Worm (Caenorhabditis elegans) whole organism, L1 larva: ENCODE data around the gene srh-219.

Experiments
- F16B12.6 ChIP-seq: fragments of 150-350 bp; optimal IDR thresholded peaks from 2 replicates; lab custom pipeline; 2014; ENCODE audit warnings: missing biosample characterization, missing genetic modification characterization
- ama-1 ChIP-seq: fragments of 150-350 bp; optimal IDR thresholded peaks from 2 replicates; lab custom pipeline; 2014
- blmp-1 ChIP-seq: fragments of 150-350 bp; optimal IDR thresholded peaks from 2 replicates; lab custom pipeline; 2014; ENCODE audit warnings: missing biosample characterization, missing genetic modification characterization
- ceh-63 ChIP-seq: fragments of 200-800 bp; sonication (Bioruptor generic); optimal IDR thresholded peaks from 2 replicates; lab custom pipeline; 2018; ENCODE audit warnings: mild to moderate bottlenecking, missing genetic modification characterization, missing compliant biosample characterization
- ceh-8 ChIP-seq: fragments of 200-800 bp; sonication (Bioruptor generic); optimal IDR thresholded peaks from 2 replicates; lab custom pipeline; 2018; ENCODE audit warnings: mild to moderate bottlenecking, missing genetic modification characterization, moderate library complexity, missing compliant biosample characterization
- ceh-88 ChIP-seq: fragments of 200-800 bp; sonication (Bioruptor generic); IDR thresholded peaks from 2 replicates; pipeline ENCODE4 v1.3.6; 2022; ENCODE audit warnings: missing genetic modification characterization, missing compliant biosample characterization
- ceh-90 ChIP-seq: sonication (generic microtip); optimal IDR thresholded peaks from 2 replicates; lab custom pipeline; 2016; ENCODE audit warnings: missing genetic modification characterization, missing compliant biosample characterization
- ces-1 ChIP-seq: fragments of 150-350 bp; optimal IDR thresholded peaks from 2 replicates; lab custom pipeline; 2014; ENCODE audit warnings: missing biosample characterization, missing genetic modification reagents, missing genetic modification characterization
- dpl-1 ChIP-seq, 3 experiments: fragments of 150-350 bp in 2 of 3; sonication (generic microtip) in 1 of 3; optimal IDR thresholded peaks; 2 replicates each; lab custom pipeline; 2014 to 2017; ENCODE audit warnings: missing biosample characterization in 3 of 3, missing genetic modification characterization in 3 of 3, missing genetic modification reagents in 3 of 3
- dsc-1 ChIP-seq: sonication (generic microtip); optimal IDR thresholded peaks from 2 replicates; lab custom pipeline; 2016; ENCODE audit warnings: mild to moderate bottlenecking, missing genetic modification characterization, missing compliant biosample characterization
- efl-1 ChIP-seq, 4 experiments: fragments of 150-350 bp; optimal IDR thresholded peaks in 3 of 4; peaks in 1 of 4; 1 replicate in 1 of 4; 2 replicates in 3 of 4; lab custom pipeline; 2014; ENCODE audit warnings: missing biosample characterization in 2 of 4, missing genetic modification characterization in 2 of 4, missing genetic modification reagents in 2 of 4
- egl-13 ChIP-seq: sonication (generic microtip); optimal IDR thresholded peaks from 2 replicates; lab custom pipeline; 2016; ENCODE audit warnings: missing genotype, missing genetic modification reagents, missing genetic modification characterization, missing compliant biosample characterization
- elt-2 ChIP-seq: sonication (generic microtip); optimal IDR thresholded peaks from 2 replicates; lab custom pipeline; 2016; ENCODE audit warnings: missing genetic modification characterization, mild to moderate bottlenecking, inconsistent platforms, missing compliant biosample characterization, missing genetic modification reagents
- elt-3 ChIP-seq, 6 experiments: fragments of 150-350 bp in 1 of 6; sonication (generic microtip); optimal IDR thresholded peaks; 2 replicates each; lab custom pipeline; 2017 to 2018; ENCODE audit warnings: missing biosample characterization in 6 of 6, missing genetic modification characterization in 6 of 6, inconsistent platforms in 1 of 6
- fkh-4 ChIP-seq: sonication (generic microtip); optimal IDR thresholded peaks from 2 replicates; lab custom pipeline; 2016; ENCODE audit warnings: missing compliant biosample characterization, missing genetic modification characterization, borderline replicate concordance
- fos-1 ChIP-seq: fragments of 150-350 bp; optimal IDR thresholded peaks from 2 replicates; lab custom pipeline; 2014; ENCODE audit warnings: missing biosample characterization, missing genetic modification characterization
- grh-1 ChIP-seq: fragments of 200-800 bp; sonication (Bioruptor generic); IDR thresholded peaks from 2 replicates; pipeline ENCODE4 v1.3.6; 2022; ENCODE audit warnings: missing genetic modification reagents, missing genetic modification characterization, missing compliant biosample characterization
- hlh-17 ChIP-seq: fragments of 200-800 bp; sonication (Bioruptor generic); optimal IDR thresholded peaks from 2 replicates; lab custom pipeline; 2018; ENCODE audit warnings: missing genetic modification characterization, mild to moderate bottlenecking, missing compliant biosample characterization, moderate library complexity, borderline replicate concordance
- lin-13 ChIP-seq: fragments of 150-350 bp; optimal IDR thresholded peaks from 2 replicates; lab custom pipeline; 2014; ENCODE audit warnings: missing biosample characterization, missing genetic modification reagents, missing genetic modification characterization
- lin-14 ChIP-seq: fragments of 200-800 bp; sonication (Bioruptor generic); optimal IDR thresholded peaks from 2 replicates; lab custom pipeline; 2018; ENCODE audit warnings: mild to moderate bottlenecking, missing genetic modification characterization, moderate library complexity, missing compliant biosample characterization
- lin-15B ChIP-seq: fragments of 150-350 bp; sonication (generic microtip); optimal IDR thresholded peaks from 3 replicates; lab custom pipeline; 2014; ENCODE audit warnings: missing biosample characterization, missing genetic modification characterization
- lin-35 ChIP-seq, 2 experiments: fragments of 150-350 bp; optimal IDR thresholded peaks; 2 replicates each; lab custom pipeline; 2014; ENCODE audit warnings: missing biosample characterization in 2 of 2, missing genetic modification characterization in 2 of 2, missing genetic modification reagents in 2 of 2
- lin-39 ChIP-seq: fragments of 150-350 bp; optimal IDR thresholded peaks from 2 replicates; lab custom pipeline; 2014; ENCODE audit warnings: missing biosample characterization, missing genetic modification reagents, missing genetic modification characterization
- mef-2 ChIP-seq: fragments of 150-350 bp; optimal IDR thresholded peaks from 2 replicates; lab custom pipeline; 2014; ENCODE audit warnings: missing biosample characterization, missing genetic modification characterization
- mep-1 ChIP-seq: fragments of 150-350 bp; optimal IDR thresholded peaks from 2 replicates; lab custom pipeline; 2014; ENCODE audit warnings: missing biosample characterization, missing genetic modification characterization
- nhr-19 ChIP-seq: fragments of 200-800 bp; sonication (Bioruptor generic); conservative IDR thresholded peaks from 2 replicates; pipeline ENCODE4 v1.3.6; 2022; ENCODE audit warnings: missing genetic modification characterization, missing compliant biosample characterization
- nhr-237 ChIP-seq: fragments of 150-350 bp; optimal IDR thresholded peaks from 2 replicates; lab custom pipeline; 2014; ENCODE audit warnings: missing biosample characterization, missing genetic modification characterization
- nhr-76 ChIP-seq: sonication (generic microtip); optimal IDR thresholded peaks from 2 replicates; lab custom pipeline; 2017; ENCODE audit warnings: missing biosample characterization, missing genetic modification characterization
- pqm-1 ChIP-seq: sonication (generic microtip); optimal IDR thresholded peaks from 3 replicates; lab custom pipeline; 2017; ENCODE audit warnings: missing biosample characterization, missing genetic modification characterization
- snpc-4 ChIP-seq: fragments of 150-350 bp; optimal IDR thresholded peaks from 2 replicates; lab custom pipeline; 2014; ENCODE audit warnings: missing biosample characterization, missing genetic modification characterization
- sox-4 ChIP-seq: sonication (generic microtip); optimal IDR thresholded peaks from 2 replicates; lab custom pipeline; 2016; ENCODE audit warnings: missing genetic modification characterization, missing compliant biosample characterization
- sup-37 ChIP-seq: fragments of 200-800 bp; sonication (Bioruptor generic); optimal IDR thresholded peaks from 2 replicates; lab custom pipeline; 2018; ENCODE audit warnings: mild to moderate bottlenecking, missing genetic modification characterization, missing compliant biosample characterization
- tbx-2 ChIP-seq: sonication (generic microtip); optimal IDR thresholded peaks from 2 replicates; lab custom pipeline; 2016; ENCODE audit warnings: missing genetic modification characterization, missing compliant biosample characterization
- tlp-1 ChIP-seq: fragments of 150-350 bp; optimal IDR thresholded peaks from 2 replicates; lab custom pipeline; 2014; ENCODE audit warnings: missing biosample characterization, missing genetic modification characterization
- unc-30 ChIP-seq: sonication (generic microtip); optimal IDR thresholded peaks from 2 replicates; lab custom pipeline; 2017; ENCODE audit warnings: missing biosample characterization, missing genetic modification characterization
- unc-62 ChIP-seq: fragments of 150-350 bp; optimal IDR thresholded peaks from 2 replicates; lab custom pipeline; 2014; ENCODE audit warnings: missing biosample characterization, missing genetic modification reagents, missing genetic modification characterization
- unc-86 ChIP-seq: sonication (generic microtip); optimal IDR thresholded peaks from 2 replicates; lab custom pipeline; 2016; ENCODE audit warnings: missing genetic modification characterization, missing compliant biosample characterization
- vab-15 ChIP-seq: sonication (generic microtip); optimal IDR thresholded peaks from 2 replicates; lab custom pipeline; 2017; ENCODE audit warnings: missing genotype, mild to moderate bottlenecking, missing genetic modification characterization, missing compliant biosample characterization
- xbp-1 ChIP-seq: sonication (generic microtip); optimal IDR thresholded peaks from 2 replicates; lab custom pipeline; 2016; ENCODE audit warnings: missing genetic modification characterization, missing compliant biosample characterization
- zag-1 ChIP-seq: fragments of 150-350 bp; optimal IDR thresholded peaks from 2 replicates; lab custom pipeline; 2014; ENCODE audit warnings: missing biosample characterization, missing genetic modification characterization
- ztf-4 ChIP-seq: fragments of 150-350 bp; optimal IDR thresholded peaks from 2 replicates; lab custom pipeline; 2014; ENCODE audit warnings: missing biosample characterization, missing genetic modification characterization

Gene srh-219

ce11 chrV:15483563-15483962 is 11.7 kb upstream of the srh-219 start (continued):
- no peak for TF ChIP-seq fkh-4 (tag; lab: Kevin White, UChicago)
- TF ChIP-seq dpl-1 (GFP tag; optimal IDR thresholded peaks at IDR 0.05; lab: Kevin White, UChicago), result no peak
- TF ChIP-seq tbx-2 (tag; lab: Kevin White, UChicago), result no peak
- no peak for TF ChIP-seq lin-15B (tag; lab: Kevin White, UChicago)
- no peak for TF ChIP-seq pqm-1
- peak; percentile 6 for TF ChIP-seq elt-2 (tag; lab: Kevin White, UChicago)
- peak; percentile 45 for TF ChIP-seq blmp-1 (tag; lab: Kevin White, UChicago)
- TF ChIP-seq ceh-88 (GFP tag; lab: Robert Waterston, UW), result no peak
- TF ChIP-seq ces-1 (GFP tag; lab: Kevin White, UChicago), result no peak
- no peak for TF ChIP-seq lin-13
- TF ChIP-seq elt-3 (tag; optimal IDR thresholded peaks at IDR 0.05; lab: Kevin White, UChicago), result peak in 1 of 6 experiments; percentile 9
- no peak for TF ChIP-seq zag-1 (tag; lab: Kevin White, UChicago)
- no peak for TF ChIP-seq ceh-8 (GFP tag; lab: Kevin White, UChicago)
- TF ChIP-seq nhr-76 (tag; lab: Kevin White, UChicago), result no peak
- no peak for TF ChIP-seq sox-4 (tag; lab: Kevin White, UChicago)
- no peak for TF ChIP-seq lin-39 (tag; lab: Kevin White, UChicago)
- peak; percentile 27; the same call in 1 of the 2 replicates for TF ChIP-seq nhr-19 (GFP tag; lab: Robert Waterston, UW)
- TF ChIP-seq mep-1 (tag; lab: Kevin White, UChicago), result peak; percentile 17
- TF ChIP-seq tlp-1 (tag; lab: Kevin White, UChicago), result no peak
- no peak for TF ChIP-seq ztf-4 (tag; lab: Kevin White, UChicago)
- TF ChIP-seq grh-1 (GFP tag; lab: Robert Waterston, UW), result no peak
- no peak for TF ChIP-seq ceh-90
- TF ChIP-seq F16B12.6, result no peak
- TF ChIP-seq lin-35 (GFP tag; optimal IDR thresholded peaks at IDR 0.05; lab: Kevin White, UChicago), result peak in 1 of 2 experiments; percentile 43
- TF ChIP-seq efl-1 (optimal IDR thresholded peaks at IDR 0.05; lab: Kevin White, UChicago), result no peak
- no peak for TF ChIP-seq efl-1 (GFP tag; optimal IDR thresholded peaks at IDR 0.05 in 1 of 2; lab: Kevin White, UChicago)

DNA sequence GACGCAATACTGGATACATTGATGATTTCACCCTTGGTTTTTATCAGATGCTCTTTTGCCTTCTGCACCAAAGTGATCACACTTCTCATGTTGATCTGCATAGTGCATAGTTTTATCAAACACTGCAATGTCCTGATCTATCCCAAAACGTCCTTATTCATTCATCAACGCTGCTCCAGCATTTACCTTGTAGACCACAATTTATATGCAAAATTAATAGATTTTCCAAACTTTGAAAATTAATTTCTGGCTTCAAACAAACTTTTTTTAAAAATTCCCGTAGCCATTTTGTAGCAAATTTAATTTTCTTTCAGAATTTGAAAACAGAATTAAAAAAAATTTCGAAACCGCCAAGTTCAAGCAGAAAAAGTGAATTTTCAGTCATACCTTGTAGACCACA is 10.7 kb upstream of the srh-219 start, which contains the start of gene C06B8.3:
Gene C06B8.3, minus strand, starts transcription at position 101 of the 400 bp plus-strand sequence.
- TF ChIP-seq xbp-1 (tag; lab: Kevin White, UChicago), result no peak
- TF ChIP-seq unc-30 (tag; lab: Kevin White, UChicago), result no peak
- TF ChIP-seq elt-3 (tag; optimal IDR thresholded peaks at IDR 0.05; lab: Kevin White, UChicago), result no peak
- TF ChIP-seq unc-86 (tag; lab: Kevin White, UChicago), result no peak
- no peak for TF ChIP-seq lin-14 (GFP tag; lab: Kevin White, UChicago)
- no peak for TF ChIP-seq tlp-1 (tag; lab: Kevin White, UChicago)
- TF ChIP-seq vab-15 (tag; lab: Kevin White, UChicago), result no peak
- TF ChIP-seq fos-1 (tag; lab: Kevin White, UChicago), result no peak

DNA sequence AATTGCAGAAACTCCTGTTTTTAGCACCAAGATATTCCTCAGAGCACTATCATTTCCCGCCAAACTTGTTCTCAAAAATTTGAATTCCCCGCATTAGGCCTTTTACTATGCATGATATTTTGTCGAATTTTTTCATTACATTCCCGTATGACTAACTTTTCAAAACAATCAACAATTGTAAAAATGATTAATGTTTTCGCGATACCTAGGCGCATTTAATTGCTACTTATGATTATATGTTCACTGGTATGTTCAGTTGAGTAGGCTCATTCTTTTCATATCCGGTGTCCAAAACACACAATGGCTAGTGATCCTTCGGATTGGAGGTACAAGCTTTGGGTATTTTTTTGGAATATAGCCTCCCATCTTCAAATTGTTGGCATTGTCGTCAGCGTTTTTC is 7.5 kb upstream of the srh-219 start, which contains the start of gene srw-21:
Gene srw-21, plus strand, starts transcription at position 301 of the 400 bp plus-strand sequence.
- TF ChIP-seq unc-62 (GFP tag; lab: Kevin White, UChicago) (no peak), tbx-2 (tag; lab: Kevin White, UChicago) (no peak), ama-1 (lab: Kevin White, UChicago) (no peak), nhr-237 (tag; lab: Kevin White, UChicago) (no peak), unc-30 (tag; lab: Kevin White, UChicago) (no peak), snpc-4 (tag; lab: Kevin White, UChicago) (no peak), lin-14 (GFP tag; lab: Kevin White, UChicago) (no peak), mef-2 (tag; lab: Kevin White, UChicago) (no peak), sox-4 (tag; lab: Kevin White, UChicago) (no peak), dsc-1 (tag; lab: Kevin White, UChicago) (no peak), ceh-63 (no peak), lin-15B (tag; lab: Kevin White, UChicago) (no peak), ceh-88 (GFP tag; lab: Robert Waterston, UW) (no peak), hlh-17 (no peak), egl-13 (tag; lab: Kevin White, UChicago) (no peak), sup-37 (no peak), pqm-1 (no peak)
